Fruit fly (Drosophila melanogaster): ENCODE data around the gene CG4949.

dm6 chrX:17066632-17067031 lies 12.0 kb upstream of the CG4949 start, which contains the start of gene CG45002:
- TF ChIP-seq CG6854 (GFP tag; optimal IDR thresholded peaks at IDR 0.05) (no peak), Hr4 (GFP tag; optimal IDR thresholded peaks at IDR 0.05) (no peak), Hr39 (GFP tag; optimal IDR thresholded peaks at IDR 0.05) (no peak), Sox102F (GFP tag; optimal IDR thresholded peaks at IDR 0.05) (no peak), dsx (GFP tag; optimal IDR thresholded peaks at IDR 0.05; ENCODE audit: poor library complexity, severe bottlenecking) (no peak), CG31627 (GFP tag; optimal IDR thresholded peaks at IDR 0.05) (no peak)
